Fruit fly (Drosophila melanogaster): ENCODE results near the gene swm.

swm gene

DNA sequence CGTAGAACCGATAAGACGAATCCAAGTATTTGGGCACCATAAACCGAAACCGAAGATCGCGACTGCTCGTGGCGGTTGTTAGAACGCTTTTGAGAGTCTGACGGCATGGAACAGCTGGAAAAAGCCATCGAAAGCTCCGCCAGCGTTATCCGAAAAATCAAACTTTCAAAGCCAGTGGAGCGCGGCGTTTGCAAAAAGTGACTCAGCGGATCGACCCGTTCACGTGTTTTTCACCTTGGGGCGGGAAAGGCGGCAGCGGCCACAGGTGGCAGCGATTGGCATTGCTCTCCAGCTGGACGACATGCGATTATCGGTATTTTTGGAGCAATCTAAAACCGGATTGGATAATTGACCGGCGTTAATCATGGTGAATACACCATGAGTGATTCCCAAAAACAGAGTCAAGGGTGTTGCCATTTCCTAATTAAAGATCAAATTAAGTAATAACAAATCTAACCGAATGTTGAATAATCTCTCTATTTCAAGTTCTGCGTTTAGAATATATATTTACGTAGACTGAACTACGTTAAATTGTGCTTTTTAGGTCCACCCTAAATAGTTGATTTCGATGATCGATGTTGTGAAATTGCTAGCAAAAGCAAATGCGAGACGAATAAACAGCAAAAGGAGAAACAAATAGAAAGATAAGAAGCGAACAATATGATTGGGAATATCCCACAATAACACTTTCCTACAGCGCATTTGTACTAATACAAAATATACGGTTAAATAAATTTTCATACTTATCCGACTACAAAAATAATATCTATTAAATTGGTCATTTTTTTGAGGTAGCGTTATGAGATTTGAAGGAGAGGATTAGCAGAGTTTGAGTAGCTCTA, 54.0 kb downstream of the swm start, which contains the start of gene CG10337 (continued):
- TF ChIP-seq nerfin-1 (tag; optimal IDR thresholded peaks at IDR 0.05) (peak; percentile 34), CG12236 (GFP tag; optimal IDR thresholded peaks at IDR 0.05) (no peak), CG12299 (tag; optimal IDR thresholded peaks at IDR 0.05) (peak; percentile 57), HLH54F (GFP tag; optimal IDR thresholded peaks at IDR 0.05) (peak; percentile 37), CG4854 (GFP tag; optimal IDR thresholded peaks at IDR 0.05) (no peak), Ets97D (GFP tag; optimal IDR thresholded peaks at IDR 0.05) (no peak), CG10274 (GFP tag; optimal IDR thresholded peaks at IDR 0.05) (peak; percentile 95), CG10979 (tag; optimal IDR thresholded peaks at IDR 0.05) (peak; percentile 29), E2f2 (GFP tag; IDR thresholded peaks at IDR 0.05) (peak; percentile 30; the same call in 1 of the 2 replicates), sima (GFP tag; optimal IDR thresholded peaks at IDR 0.05) (no peak), run (tag; optimal IDR thresholded peaks at IDR 0.05) (no peak), CG8765 (GFP tag; IDR thresholded peaks at IDR 0.05) (peak; percentile 43; the same call in 1 of the 2 replicates), CG2889 (GFP tag; IDR thresholded peaks at IDR 0.05) (no peak), CG13287 (GFP tag; IDR thresholded peaks at IDR 0.05; ENCODE audit: partially characterized antibody) (no peak), H2.0 (GFP tag; IDR thresholded peaks at IDR 0.05) (no peak), zen2 (GFP tag; IDR thresholded peaks at IDR 0.05; ENCODE audit: partially characterized antibody) (no peak), Hmr (GFP tag; optimal IDR thresholded peaks at IDR 0.05) (peak; percentile 70), slbo (GFP tag; IDR thresholded peaks at IDR 0.05) (peak; percentile 29; the same call in 1 of the 2 replicates), Blimp-1 (GFP tag; optimal IDR thresholded peaks at IDR 0.05) (no peak), CG2202 (tag; optimal IDR thresholded peaks at IDR 0.05) (no peak), CG34422 (GFP tag; IDR thresholded peaks at IDR 0.05) (no peak), CG6791 (GFP tag; IDR thresholded peaks at IDR 0.05; ENCODE audit: partially characterized antibody) (no peak), rib (GFP tag; IDR thresholded peaks at IDR 0.05) (peak; percentile 83), emc (GFP tag; optimal IDR thresholded peaks at IDR 0.05) (no peak), ro (GFP tag; IDR thresholded peaks at IDR 0.05) (no peak), lola (GFP tag; optimal IDR thresholded peaks at IDR 0.05) (no peak), trh (GFP tag; optimal IDR thresholded peaks at IDR 0.05) (no peak), CG7928 (GFP tag; optimal IDR thresholded peaks at IDR 0.05) (no peak), Dref (GFP tag; IDR thresholded peaks at IDR 0.05) (no peak), CG8924 (tag; optimal IDR thresholded peaks at IDR 0.05) (peak; percentile 58), CG10543 (GFP tag; optimal IDR thresholded peaks at IDR 0.05) (peak; percentile 86), Eip74EF (GFP tag; optimal IDR thresholded peaks at IDR 0.05) (peak in 1 of 2 experiments; percentile 27), tna (GFP tag; IDR thresholded peaks at IDR 0.05; ENCODE audit: partially characterized antibody) (no peak), wor (GFP tag; IDR thresholded peaks at IDR 0.05) (no peak), gt (GFP tag; IDR thresholded peaks at IDR 0.05) (no peak), CG4424 (GFP tag; optimal IDR thresholded peaks at IDR 0.05) (peak; percentile 9), hth (optimal IDR thresholded peaks at IDR 0.05) (no peak), HLHmδ (GFP tag; optimal IDR thresholded peaks at IDR 0.05) (no peak), cad (GFP tag; optimal IDR thresholded peaks at IDR 0.05) (no peak), ATbp (GFP tag; optimal IDR thresholded peaks at IDR 0.05) (peak; percentile 29), otp (GFP tag; IDR thresholded peaks at IDR 0.05) (peak; percentile 52; the same call in 1 of the 3 replicates), wdn (GFP tag; IDR thresholded peaks at IDR 0.05) (0 out of 2 replicates have a peak, but pooled peaks have one; percentile 39), lmd (GFP tag; IDR thresholded peaks at IDR 0.05) (peak; percentile 11; the same call in 1 of the 2 replicates), CG15696 (tag; optimal IDR thresholded peaks at IDR 0.05) (peak; percentile 19), sd (tag; optimal IDR thresholded peaks at IDR 0.05) (peak; percentile 85), CG5180 (GFP tag; optimal IDR thresholded peaks at IDR 0.05) (peak; percentile 37), esg (GFP tag; conservative IDR thresholded peaks at IDR 0.05) (no peak), CG8388 (GFP tag; optimal IDR thresholded peaks at IDR 0.05) (peak; percentile 6)

All from whole organism, embryonic.